Fruit fly (Drosophila melanogaster) whole organism, embryonic: ENCODE data around the gene CG13088.

Experiments
- Gsc ChIP-seq: fragments of 200-800 bp; sonication (Bioruptor generic); IDR thresholded peaks from 2 replicates; pipeline ENCODE4 v1.3.6; 2022; ENCODE audit warnings: missing biosample characterization, missing genetic modification characterization
- rib ChIP-seq: fragments of 200-800 bp; sonication (Bioruptor generic); IDR thresholded peaks from 2 replicates; pipeline ENCODE4 v1.3.6; 2022; ENCODE audit warnings: missing biosample characterization, missing genetic modification characterization
- sens-2 ChIP-seq: fragments of 200-800 bp; sonication (Bioruptor generic); IDR thresholded peaks from 2 replicates; pipeline ENCODE4 v1.3.6; 2022; ENCODE audit warnings: missing biosample characterization, missing genetic modification characterization

DNA sequence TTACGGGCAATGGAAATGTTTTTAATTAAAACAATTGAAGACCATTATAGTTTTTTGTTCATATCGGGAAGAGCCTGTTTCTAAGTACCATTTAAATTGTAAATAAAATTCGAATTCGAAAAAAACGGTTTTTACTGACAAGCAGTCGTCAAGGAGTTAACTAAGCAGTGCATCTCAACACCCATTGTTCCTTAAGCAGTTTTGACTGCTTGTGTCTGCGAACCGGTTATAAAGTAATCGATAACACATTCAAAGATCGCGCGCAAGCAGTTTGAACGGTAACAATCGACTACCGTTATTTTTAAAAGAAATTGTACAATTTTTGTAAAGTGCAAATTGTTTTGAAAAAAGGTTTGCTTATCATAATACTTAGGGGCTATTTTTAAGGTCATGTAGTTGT lies 10.8 kb upstream of the CG13088 start:
- no peak for TF ChIP-seq Gsc
- no peak for TF ChIP-seq rib (GFP tag; lab: Robert Waterston, UW)
- TF ChIP-seq sens-2: no peak
